Fruit fly (Drosophila melanogaster): ENCODE data around the gene Octbeta1R.

The Octbeta1R gene

dm6 chr3R:22470064-22470463 lies 27.0 kb upstream of the Octbeta1R start:
- TF ChIP-seq Mio (GFP tag; optimal IDR thresholded peaks at IDR 0.05) = no peak
- no peak for TF ChIP-seq lola (GFP tag; optimal IDR thresholded peaks at IDR 0.05)
- TF ChIP-seq brk (GFP tag; optimal IDR thresholded peaks at IDR 0.05) = no peak
- TF ChIP-seq sage (GFP tag; optimal IDR thresholded peaks at IDR 0.05) = no peak
- no peak for TF ChIP-seq OdsH (GFP tag; optimal IDR thresholded peaks at IDR 0.05)
- no peak for TF ChIP-seq rgr (GFP tag; optimal IDR thresholded peaks at IDR 0.05)
- no peak for TF ChIP-seq foxo (GFP tag; optimal IDR thresholded peaks at IDR 0.05)
- TF ChIP-seq Rel (GFP tag; optimal IDR thresholded peaks at IDR 0.05) = no peak
- TF ChIP-seq Rel (tag; optimal IDR thresholded peaks at IDR 0.05) = no peak
- TF ChIP-seq dsf (GFP tag; optimal IDR thresholded peaks at IDR 0.05; ENCODE audit: borderline replicate concordance) = no peak
- no peak for TF ChIP-seq Dif (GFP tag; optimal IDR thresholded peaks at IDR 0.05; ENCODE audit: partially characterized antibody)
- TF ChIP-seq tai (GFP tag; optimal IDR thresholded peaks at IDR 0.05) = no peak
- no peak for TF ChIP-seq pan (optimal IDR thresholded peaks at IDR 0.05)
- TF ChIP-seq sv (GFP tag; optimal IDR thresholded peaks at IDR 0.05) = no peak
- TF ChIP-seq Jra (GFP tag; optimal IDR thresholded peaks at IDR 0.05) = no peak
- TF ChIP-seq Hnf4 (GFP tag; optimal IDR thresholded peaks at IDR 0.05) = no peak
- no peak for TF ChIP-seq Abd-B (GFP tag; optimal IDR thresholded peaks at IDR 0.05)
- no peak for TF ChIP-seq CG32264 (GFP tag; optimal IDR thresholded peaks at IDR 0.05)

dm6 chr3R:22483537-22483936 lies 13.5 kb upstream of the Octbeta1R start:
- TF ChIP-seq HLH106 (tag; optimal IDR thresholded peaks at IDR 0.05) (no peak), psq (GFP tag; optimal IDR thresholded peaks at IDR 0.05) (no peak), sv (GFP tag; optimal IDR thresholded peaks at IDR 0.05) (no peak), N (GFP tag; optimal IDR thresholded peaks at IDR 0.05) (no peak), ey (GFP tag; optimal IDR thresholded peaks at IDR 0.05) (no peak), lola (GFP tag; optimal IDR thresholded peaks at IDR 0.05) (no peak), Hr78 (GFP tag; optimal IDR thresholded peaks at IDR 0.05) (no peak), Hr83 (GFP tag; optimal IDR thresholded peaks at IDR 0.05; ENCODE audit: poor library complexity, severe bottlenecking) (no peak), CrebA (GFP tag; optimal IDR thresholded peaks at IDR 0.05; ENCODE audit: borderline replicate concordance) (no peak), sage (GFP tag; optimal IDR thresholded peaks at IDR 0.05) (no peak), CG32264 (GFP tag; optimal IDR thresholded peaks at IDR 0.05) (no peak), Hnf4 (GFP tag; optimal IDR thresholded peaks at IDR 0.05) (no peak), Vsx2 (GFP tag; optimal IDR thresholded peaks at IDR 0.05; ENCODE audit: partially characterized antibody) (no peak), Rel (GFP tag; optimal IDR thresholded peaks at IDR 0.05) (no peak), Rel (tag; optimal IDR thresholded peaks at IDR 0.05) (no peak), Mio (GFP tag; optimal IDR thresholded peaks at IDR 0.05) (no peak), woc (GFP tag; optimal IDR thresholded peaks at IDR 0.05) (no peak), pan (optimal IDR thresholded peaks at IDR 0.05) (no peak), Dfd (GFP tag; optimal IDR thresholded peaks at IDR 0.05) (no peak)

- TF ChIP-seq Rel (GFP tag; optimal IDR thresholded peaks at IDR 0.05) = no peak
- peak; percentile 59 for TF ChIP-seq Rel (tag; optimal IDR thresholded peaks at IDR 0.05)
- no peak for TF ChIP-seq GATAd (GFP tag; optimal IDR thresholded peaks at IDR 0.05)
- TF ChIP-seq Dif (GFP tag; optimal IDR thresholded peaks at IDR 0.05; ENCODE audit: partially characterized antibody) = peak; percentile 7
- TF ChIP-seq Jra (GFP tag; optimal IDR thresholded peaks at IDR 0.05) = peak; percentile 73
These were observed 9.9 kb upstream of the Octbeta1R start, which contains the start of gene Pfdn5 for dm6 chr3R:22487037-22487492. Pfdn5 (plus strand) TSS chr3R:22487039.

dm6 chr3R:22488855-22489254 lies 8.2 kb upstream of the Octbeta1R start, which contains the start of gene CG5376:
CG5376 (minus strand) TSS chr3R:22488955.
- TF ChIP-seq br (GFP tag; optimal IDR thresholded peaks at IDR 0.05) = no peak

dm6 chr3R:22491088-22491879 lies 5.7 kb upstream of the Octbeta1R start, which contains the start of the genes CCT1 and tHMG1:
CCT1 (minus strand) TSS chr3R:22491439.
tHMG1 (plus strand) TSS chr3R:22491829.
- no peak for TF ChIP-seq jim (GFP tag; optimal IDR thresholded peaks at IDR 0.05)
- no peak for TF ChIP-seq rgr (GFP tag; optimal IDR thresholded peaks at IDR 0.05)
- no peak for TF ChIP-seq pan (optimal IDR thresholded peaks at IDR 0.05)
- peak; percentile 32 for TF ChIP-seq h (GFP tag; optimal IDR thresholded peaks at IDR 0.05)
- no peak for TF ChIP-seq CrebA (GFP tag; optimal IDR thresholded peaks at IDR 0.05; ENCODE audit: borderline replicate concordance)
- TF ChIP-seq Rel (GFP tag; optimal IDR thresholded peaks at IDR 0.05) = no peak
- TF ChIP-seq Rel (tag; optimal IDR thresholded peaks at IDR 0.05) = no peak
- no peak for TF ChIP-seq usp (GFP tag; optimal IDR thresholded peaks at IDR 0.05)
- peak; percentile 73 for TF ChIP-seq Jra (GFP tag; optimal IDR thresholded peaks at IDR 0.05)
- no peak for TF ChIP-seq br (GFP tag; optimal IDR thresholded peaks at IDR 0.05)
- TF ChIP-seq sage (GFP tag; optimal IDR thresholded peaks at IDR 0.05) = peak; percentile 8
- no peak for TF ChIP-seq woc (GFP tag; optimal IDR thresholded peaks at IDR 0.05)
- TF ChIP-seq Myc (optimal IDR thresholded peaks at IDR 0.05) = no peak
- no peak for TF ChIP-seq Mio (GFP tag; optimal IDR thresholded peaks at IDR 0.05)
- TF ChIP-seq ey (GFP tag; optimal IDR thresholded peaks at IDR 0.05) = no peak
- TF ChIP-seq GATAd (GFP tag; optimal IDR thresholded peaks at IDR 0.05) = no peak
- TF ChIP-seq Dif (GFP tag; optimal IDR thresholded peaks at IDR 0.05; ENCODE audit: partially characterized antibody) = no peak
- TF ChIP-seq foxo (GFP tag; optimal IDR thresholded peaks at IDR 0.05) = no peak
- no peak for TF ChIP-seq dmrt93B (GFP tag; optimal IDR thresholded peaks at IDR 0.05)
- TF ChIP-seq HLH106 (tag; optimal IDR thresholded peaks at IDR 0.05) = peak; percentile 3
- TF ChIP-seq CG9705 (GFP tag; optimal IDR thresholded peaks at IDR 0.05) = no peak
- TF ChIP-seq Abd-B (GFP tag; optimal IDR thresholded peaks at IDR 0.05) = no peak
- no peak for TF ChIP-seq sv (GFP tag; optimal IDR thresholded peaks at IDR 0.05)
- TF ChIP-seq Vsx2 (GFP tag; optimal IDR thresholded peaks at IDR 0.05; ENCODE audit: partially characterized antibody) = no peak
- no peak for TF ChIP-seq dl (GFP tag; optimal IDR thresholded peaks at IDR 0.05; ENCODE audit: insufficient read depth in 1 of 2, partially characterized antibody in 2 of 2)
- TF ChIP-seq Hr78 (GFP tag; optimal IDR thresholded peaks at IDR 0.05) = no peak
- no peak for TF ChIP-seq Hnf4 (GFP tag; optimal IDR thresholded peaks at IDR 0.05)
- TF ChIP-seq dsf (GFP tag; optimal IDR thresholded peaks at IDR 0.05; ENCODE audit: borderline replicate concordance) = no peak

Measured in whole organism, wandering third instar larva.